Worm (Caenorhabditis elegans): ENCODE measurements around the gene lin-29.

ce11 chrII:11974048-11974995 is 39.2 kb upstream of the lin-29 start:
- TF ChIP-seq ceh-83 (GFP tag; optimal IDR thresholded peaks at IDR 0.05), result peak; percentile 59
- TF ChIP-seq mep-1 (tag; optimal IDR thresholded peaks at IDR 0.05), result no peak
- TF ChIP-seq ces-1 (GFP tag; optimal IDR thresholded peaks at IDR 0.05), result no peak
- no peak for TF ChIP-seq nhr-12 (tag; optimal IDR thresholded peaks at IDR 0.05)
- no peak for TF ChIP-seq nhr-76 (tag; optimal IDR thresholded peaks at IDR 0.05)
